Worm (Caenorhabditis elegans) whole organism, mixed stage, embryonic: ENCODE data around the gene mak-2.
A peak's percentile ranks its signal among the peaks of the same experiment; 100 is the strongest.

ENCODE experiments used
- M03D4.4 ChIP-seq: sonication (generic microtip); optimal IDR thresholded peaks from 2 replicates; lab custom pipeline; 2017; ENCODE audit warnings: mild to moderate bottlenecking, missing genetic modification characterization, missing compliant biosample characterization
- blmp-1 ChIP-seq: fragments of 150-350 bp; optimal IDR thresholded peaks from 2 replicates; lab custom pipeline; 2014; ENCODE audit warnings: missing biosample characterization, missing genetic modification characterization
- ceh-39 ChIP-seq: fragments of 150-350 bp; optimal IDR thresholded peaks from 2 replicates; lab custom pipeline; 2014; ENCODE audit warnings: missing biosample characterization, missing genetic modification characterization
- ceh-43 ChIP-seq: fragments of 200-800 bp; sonication (Bioruptor generic); optimal IDR thresholded peaks from 2 replicates; lab custom pipeline; 2018; ENCODE audit warnings: mild to moderate bottlenecking, missing genetic modification characterization, moderate library complexity, missing compliant biosample characterization
- ceh-83 ChIP-seq: fragments of 200-800 bp; sonication (Bioruptor generic); optimal IDR thresholded peaks from 2 replicates; lab custom pipeline; 2018; ENCODE audit warnings: mild to moderate bottlenecking, missing genetic modification characterization, missing compliant biosample characterization
- ces-1 ChIP-seq: fragments of 150-350 bp; optimal IDR thresholded peaks from 2 replicates; lab custom pipeline; 2014; ENCODE audit warnings: missing biosample characterization, missing genetic modification reagents, missing genetic modification characterization
- cnd-1 ChIP-seq: fragments of 200-800 bp; sonication (Bioruptor generic); optimal IDR thresholded peaks from 2 replicates; lab custom pipeline; 2018; ENCODE audit warnings: mild to moderate bottlenecking, missing genetic modification characterization, missing compliant biosample characterization
- drap-1 ChIP-seq: fragments of 200-800 bp; sonication (Bioruptor generic); optimal IDR thresholded peaks from 3 replicates; lab custom pipeline; 2018; ENCODE audit warnings: mild to moderate bottlenecking, missing genetic modification characterization, missing compliant biosample characterization
- elt-3 ChIP-seq: fragments of 150-350 bp; optimal IDR thresholded peaks from 2 replicates; lab custom pipeline; 2014; ENCODE audit warnings: missing biosample characterization, missing genetic modification characterization
- flh-1 ChIP-seq: fragments of 200-800 bp; sonication (Bioruptor generic); optimal IDR thresholded peaks from 2 replicates; lab custom pipeline; 2018; ENCODE audit warnings: mild to moderate bottlenecking, missing genetic modification characterization, moderate library complexity, missing compliant biosample characterization
- ham-2 ChIP-seq: fragments of 200-800 bp; sonication (Bioruptor generic); optimal IDR thresholded peaks from 2 replicates; lab custom pipeline; 2018; ENCODE audit warnings: mild to moderate bottlenecking, missing genetic modification characterization, missing compliant biosample characterization
- hlh-1 ChIP-seq: fragments of 150-350 bp; optimal IDR thresholded peaks from 2 replicates; lab custom pipeline; 2014; ENCODE audit warnings: missing biosample characterization, missing genetic modification reagents, missing genetic modification characterization
- lin-32 ChIP-seq: fragments of 200-800 bp; sonication (Bioruptor generic); optimal IDR thresholded peaks from 2 replicates; lab custom pipeline; 2018; ENCODE audit warnings: mild to moderate bottlenecking, missing genetic modification characterization, missing compliant biosample characterization
- lsy-2 ChIP-seq: fragments of 150-350 bp; optimal IDR thresholded peaks from 2 replicates; lab custom pipeline; 2014; ENCODE audit warnings: missing biosample characterization, missing genetic modification characterization
- mab-5 ChIP-seq: fragments of 150-350 bp; optimal IDR thresholded peaks from 2 replicates; lab custom pipeline; 2014; ENCODE audit warnings: missing biosample characterization, missing genetic modification characterization
- mep-1 ChIP-seq: fragments of 150-350 bp; optimal IDR thresholded peaks from 2 replicates; lab custom pipeline; 2017; ENCODE audit warnings: missing biosample characterization, missing genetic modification reagents, missing genetic modification characterization, inconsistent platforms
- mls-2 ChIP-seq: sonication (generic microtip); optimal IDR thresholded peaks from 2 replicates; lab custom pipeline; 2016; ENCODE audit warnings: mild to moderate bottlenecking, missing genetic modification characterization, moderate library complexity, missing compliant biosample characterization
- nhr-12 ChIP-seq: fragments of 150-350 bp; optimal IDR thresholded peaks from 2 replicates; lab custom pipeline; 2014; ENCODE audit warnings: missing biosample characterization, missing genetic modification characterization
- nhr-2 ChIP-seq: fragments of 150-350 bp; optimal IDR thresholded peaks from 2 replicates; lab custom pipeline; 2014; ENCODE audit warnings: missing biosample characterization, missing genetic modification characterization
- nhr-237 ChIP-seq: fragments of 150-350 bp; optimal IDR thresholded peaks from 2 replicates; lab custom pipeline; 2014; ENCODE audit warnings: missing biosample characterization, missing genetic modification characterization
- nhr-28 ChIP-seq: fragments of 150-350 bp; optimal IDR thresholded peaks from 2 replicates; lab custom pipeline; 2014; ENCODE audit warnings: missing biosample characterization, missing genetic modification characterization
- nhr-76 ChIP-seq: sonication (generic microtip); optimal IDR thresholded peaks from 2 replicates; lab custom pipeline; 2017; ENCODE audit warnings: missing biosample characterization, missing genetic modification characterization
- sem-2 ChIP-seq: fragments of 200-800 bp; sonication (Bioruptor generic); optimal IDR thresholded peaks from 2 replicates; lab custom pipeline; 2018; ENCODE audit warnings: mild to moderate bottlenecking, missing genetic modification characterization, missing compliant biosample characterization
- snpc-4 ChIP-seq: fragments of 150-350 bp; optimal IDR thresholded peaks from 2 replicates; lab custom pipeline; 2014; ENCODE audit warnings: missing biosample characterization, missing genetic modification characterization
- sptf-1 ChIP-seq: sonication (generic microtip); optimal IDR thresholded peaks from 2 replicates; lab custom pipeline; 2017; ENCODE audit warnings: mild to moderate bottlenecking, missing genetic modification characterization, moderate library complexity, missing compliant biosample characterization
- tbx-8 ChIP-seq: fragments of 200-800 bp; sonication (Bioruptor generic); optimal IDR thresholded peaks from 2 replicates; lab custom pipeline; 2018; ENCODE audit warnings: mild to moderate bottlenecking, missing genetic modification characterization, moderate library complexity, missing compliant biosample characterization
- unc-120 ChIP-seq: sonication (generic microtip); optimal IDR thresholded peaks from 2 replicates; lab custom pipeline; 2017; ENCODE audit warnings: missing genetic modification characterization, missing compliant biosample characterization; ENCODE audit not compliant: poor library complexity, severe bottlenecking
- unc-39 ChIP-seq: fragments of 150-350 bp; optimal IDR thresholded peaks from 2 replicates; lab custom pipeline; 2014; ENCODE audit warnings: missing biosample characterization, missing genetic modification characterization
- unc-62 ChIP-seq: fragments of 150-350 bp; optimal IDR thresholded peaks from 2 replicates; lab custom pipeline; 2014; ENCODE audit warnings: missing biosample characterization, missing genetic modification reagents, missing genetic modification characterization
- zip-8 ChIP-seq: fragments of 150-350 bp; optimal IDR thresholded peaks from 2 replicates; lab custom pipeline; 2014; ENCODE audit warnings: missing biosample characterization, missing genetic modification characterization
- ztf-11 ChIP-seq: fragments of 150-350 bp; optimal IDR thresholded peaks from 2 replicates; lab custom pipeline; 2014; ENCODE audit warnings: missing biosample characterization, missing genetic modification characterization

mak-2 gene

DNA sequence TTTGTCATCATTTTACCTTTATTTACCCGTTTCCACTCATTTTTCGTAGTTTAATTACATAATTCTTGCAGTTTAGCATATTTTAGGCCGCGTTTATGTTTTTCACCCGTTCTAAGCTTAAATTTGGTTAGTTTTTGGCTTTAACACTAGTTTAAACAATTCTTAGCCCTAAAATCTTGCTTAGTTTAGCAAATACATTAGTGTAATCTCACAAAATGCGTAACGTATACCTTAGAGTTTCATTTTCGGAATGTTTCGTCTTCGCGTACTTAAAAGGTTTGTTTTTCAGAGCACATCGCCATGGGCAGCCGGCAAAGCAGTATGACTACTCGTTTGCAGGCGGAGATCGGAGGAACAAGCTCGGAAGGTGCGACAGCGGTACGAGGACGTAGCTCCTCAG is 34.5 kb downstream of the mak-2 start, which contains the start of gene F58H7.5:
Gene F58H7.5 (plus strand): TSS at position 301 of the 400 bp plus-strand sequence.
- TF ChIP-seq zip-8 (tag; lab: Kevin White, UChicago) (no peak), tbx-8 (GFP tag; lab: Kevin White, UChicago) (no peak), drap-1 (no peak), cnd-1 (tag; lab: Kevin White, UChicago) (no peak), blmp-1 (tag; lab: Kevin White, UChicago) (no peak), snpc-4 (tag; lab: Kevin White, UChicago) (no peak), hlh-1 (no peak), sptf-1 (tag; lab: Kevin White, UChicago) (no peak), lin-32 (GFP tag; lab: Kevin White, UChicago) (no peak), mep-1 (tag; lab: Kevin White, UChicago) (no peak), nhr-2 (tag; lab: Kevin White, UChicago) (no peak), ceh-43 (no peak), unc-120 (tag; lab: Kevin White, UChicago) (no peak), nhr-12 (no peak), lsy-2 (tag; lab: Kevin White, UChicago) (no peak), mab-5 (tag; lab: Kevin White, UChicago) (no peak), elt-3 (tag; lab: Kevin White, UChicago) (no peak), mls-2 (no peak)

ce11 chrIV:924323-924932 is 39.3 kb downstream of the mak-2 start, which contains the start of gene lgc-30:
lgc-30 (plus strand) TSS chrIV:924882.
- TF ChIP-seq ces-1 (no peak), nhr-76 (no peak), M03D4.4 (tag; lab: Kevin White, UChicago) (no peak), cnd-1 (tag; lab: Kevin White, UChicago) (no peak), nhr-12 (no peak), elt-3 (tag; lab: Kevin White, UChicago) (no peak), flh-1 (no peak), ceh-39 (tag; lab: Kevin White, UChicago) (no peak), ztf-11 (no peak), lsy-2 (tag; lab: Kevin White, UChicago) (no peak), unc-120 (tag; lab: Kevin White, UChicago) (no peak), blmp-1 (tag; lab: Kevin White, UChicago) (no peak), ham-2 (no peak), zip-8 (tag; lab: Kevin White, UChicago) (no peak)
- TF ChIP-seq, all 35 proteins: peak for 0

ce11 chrIV:927510-927909 is 42.4 kb downstream of the mak-2 start:
- TF ChIP-seq unc-62 (GFP tag; lab: Kevin White, UChicago): no peak
- peak; percentile 77 for TF ChIP-seq ces-1

DNA sequence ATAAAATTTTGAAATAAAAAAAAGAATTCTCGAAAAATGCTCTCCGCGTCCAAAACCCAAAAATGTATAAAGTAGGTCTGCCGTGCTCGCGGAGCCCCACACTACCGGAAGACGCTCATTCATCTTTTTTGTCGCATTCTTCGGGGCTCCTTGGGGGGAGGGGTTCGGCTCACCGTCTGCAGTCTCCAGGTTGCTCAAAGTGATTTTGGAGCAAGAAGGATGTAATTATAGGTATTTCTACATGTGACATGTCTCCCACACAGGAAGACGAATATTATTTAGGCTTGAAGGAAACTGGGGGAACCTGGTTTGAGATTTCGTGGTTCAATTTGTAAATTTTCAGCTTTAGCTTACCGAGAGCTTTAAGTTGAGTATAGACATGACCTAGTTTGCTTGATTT is 50.6 kb downstream of the mak-2 start, which contains the start of gene F58H7.1:
Gene F58H7.1 (minus strand): TSS at position 101 of the 400 bp plus-strand sequence.
- TF ChIP-seq ceh-83 (GFP tag; lab: Kevin White, UChicago) (no peak), snpc-4 (tag; lab: Kevin White, UChicago) (no peak), unc-39 (tag; lab: Kevin White, UChicago) (no peak), nhr-28 (no peak), nhr-237 (tag; lab: Kevin White, UChicago) (no peak), nhr-12 (no peak), hlh-1 (no peak), blmp-1 (tag; lab: Kevin White, UChicago) (no peak), sem-2 (GFP tag; lab: Kevin White, UChicago) (no peak), nhr-76 (no peak), ceh-43 (no peak), ces-1 (no peak), ztf-11 (no peak), zip-8 (tag; lab: Kevin White, UChicago) (no peak), drap-1 (no peak)
